Fruit fly (Drosophila melanogaster) whole organism, embryonic: ENCODE results near the gene CG44008.

ENCODE experiments used
- CG10979 ChIP-seq: fragments of 200-800 bp; sonication (Bioruptor generic); optimal IDR thresholded peaks from 2 replicates; lab custom pipeline; 2018; ENCODE audit warnings: missing biosample characterization, mild to moderate bottlenecking, missing genetic modification characterization, moderate library complexity
- CG1529 ChIP-seq: fragments of 200-800 bp; sonication (Bioruptor generic); optimal IDR thresholded peaks from 3 replicates; lab custom pipeline; 2018; ENCODE audit warnings: missing biosample characterization, missing genetic modification characterization
- CG32767 ChIP-seq: fragments of 200-800 bp; sonication (Bioruptor generic); IDR thresholded peaks from 2 replicates; pipeline ENCODE4 v1.3.6; 2022; ENCODE audit warnings: missing biosample characterization, missing genetic modification characterization
- HHEX ChIP-seq: fragments of 200-800 bp; sonication (Bioruptor generic); optimal IDR thresholded peaks from 3 replicates; lab custom pipeline; 2017; ENCODE audit warnings: missing biosample characterization, mild to moderate bottlenecking, missing genetic modification characterization, missing genetic modification reagents
- insv ChIP-seq, 2 experiments: fragments of 200-800 bp; sonication (Bioruptor generic); optimal IDR thresholded peaks; 3 replicates each; lab custom pipeline; 2016 to 2018; ENCODE audit warnings: missing biosample characterization in 2 of 2, missing genetic modification characterization in 2 of 2
- pho ChIP-seq: fragments of 200-800 bp; sonication (Bioruptor generic); optimal IDR thresholded peaks from 2 replicates; lab custom pipeline; 2016; ENCODE audit warnings: missing biosample characterization, missing genetic modification characterization
- row ChIP-seq: fragments of 200-800 bp; sonication (Bioruptor generic); IDR thresholded peaks from 3 replicates; pipeline ENCODE4 v1.3.6; 2022; ENCODE audit warnings: missing biosample characterization, missing genetic modification characterization
- trh ChIP-seq: fragments of 200-800 bp; sonication (Bioruptor generic); optimal IDR thresholded peaks from 2 replicates; lab custom pipeline; 2016; ENCODE audit warnings: missing biosample characterization, missing genetic modification characterization

DNA sequence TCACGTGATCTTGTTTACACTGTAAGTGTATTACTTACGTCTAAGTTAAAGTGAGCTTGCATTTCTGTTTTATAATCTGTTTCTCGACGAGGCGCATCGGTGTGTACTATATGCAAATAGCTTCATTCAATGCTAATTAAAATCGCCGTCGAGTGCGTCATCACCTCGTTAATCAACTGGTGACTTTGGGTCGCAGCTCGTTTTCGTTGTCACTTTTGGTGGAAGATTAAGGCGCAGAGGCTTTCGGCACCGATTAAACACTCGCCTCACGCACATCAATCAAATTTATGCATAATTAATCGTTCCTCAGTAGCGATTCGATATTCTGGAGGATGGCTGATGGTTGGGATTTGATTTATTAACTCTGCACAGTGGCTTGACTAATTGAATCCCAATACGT, 2.0 kb upstream of the CG44008 start:
- TF ChIP-seq HHEX (no peak), row (GFP tag; lab: Robert Waterston, UW) (no peak), pho (GFP tag; lab: Kevin White, UChicago) (no peak), insv (GFP tag; optimal IDR thresholded peaks at IDR 0.05; lab: Kevin White, UChicago) (no peak), CG32767 (GFP tag; lab: Robert Waterston, UW) (no peak), CG10979 (tag; lab: Kevin White, UChicago) (no peak), trh (no peak), CG1529 (no peak)
